Worm (Caenorhabditis elegans) whole organism, young adult: Measurements from ENCODE around the gene ppk-2.

ENCODE experiments used
- F57A8.1 ChIP-seq: fragments of 200-800 bp; sonication (Bioruptor generic); optimal IDR thresholded peaks from 2 replicates; lab custom pipeline; 2018; ENCODE audit warnings: mild to moderate bottlenecking, missing genetic modification characterization, moderate library complexity, missing compliant biosample characterization
- attf-5 ChIP-seq: fragments of 200-800 bp; sonication (Bioruptor generic); optimal IDR thresholded peaks from 2 replicates; lab custom pipeline; 2018; ENCODE audit warnings: mild to moderate bottlenecking, missing genetic modification characterization, missing compliant biosample characterization
- ceh-27 ChIP-seq: fragments of 200-800 bp; sonication (Bioruptor generic); optimal IDR thresholded peaks from 2 replicates; lab custom pipeline; 2018; ENCODE audit warnings: mild to moderate bottlenecking, missing genetic modification characterization, moderate library complexity, missing compliant biosample characterization
- him-1 ChIP-seq: sonication (generic microtip); optimal IDR thresholded peaks from 2 replicates; lab custom pipeline; 2016; ENCODE audit warnings: missing genotype, missing genetic modification reagents, missing genetic modification characterization, missing compliant biosample characterization
- madf-8 ChIP-seq: fragments of 200-800 bp; sonication (Bioruptor generic); conservative IDR thresholded peaks from 2 replicates; pipeline ENCODE4 v1.3.6; 2022; ENCODE audit warnings: missing genetic modification reagents, missing genetic modification characterization, missing compliant biosample characterization
- mxl-1 ChIP-seq: sonication (generic microtip); optimal IDR thresholded peaks from 2 replicates; lab custom pipeline; 2016; ENCODE audit warnings: missing genetic modification characterization, missing compliant biosample characterization
- pha-4 ChIP-seq: fragments of 150-350 bp; sonication (generic microtip); optimal IDR thresholded peaks from 2 replicates; lab custom pipeline; 2014; ENCODE audit warnings: missing biosample characterization, missing genetic modification reagents, missing genetic modification characterization
- somi-1 ChIP-seq: fragments of 200-800 bp; sonication (Bioruptor generic); optimal IDR thresholded peaks from 2 replicates; lab custom pipeline; 2018; ENCODE audit warnings: mild to moderate bottlenecking, missing genetic modification characterization, missing compliant biosample characterization
- tbp1 ChIP-seq: fragments of 200-800 bp; sonication (Bioruptor generic); optimal IDR thresholded peaks from 2 replicates; lab custom pipeline; 2018; ENCODE audit warnings: mild to moderate bottlenecking, missing genetic modification characterization, missing compliant biosample characterization
- unc-62 ChIP-seq: fragments of 150-350 bp; optimal IDR thresholded peaks from 2 replicates; lab custom pipeline; 2014; ENCODE audit warnings: missing biosample characterization, missing genetic modification reagents, missing genetic modification characterization
- xnd-1 ChIP-seq: sonication (generic microtip); optimal IDR thresholded peaks from 2 replicates; lab custom pipeline; 2016; ENCODE audit warnings: missing genotype, missing genetic modification reagents, missing genetic modification characterization, missing compliant biosample characterization

DNA sequence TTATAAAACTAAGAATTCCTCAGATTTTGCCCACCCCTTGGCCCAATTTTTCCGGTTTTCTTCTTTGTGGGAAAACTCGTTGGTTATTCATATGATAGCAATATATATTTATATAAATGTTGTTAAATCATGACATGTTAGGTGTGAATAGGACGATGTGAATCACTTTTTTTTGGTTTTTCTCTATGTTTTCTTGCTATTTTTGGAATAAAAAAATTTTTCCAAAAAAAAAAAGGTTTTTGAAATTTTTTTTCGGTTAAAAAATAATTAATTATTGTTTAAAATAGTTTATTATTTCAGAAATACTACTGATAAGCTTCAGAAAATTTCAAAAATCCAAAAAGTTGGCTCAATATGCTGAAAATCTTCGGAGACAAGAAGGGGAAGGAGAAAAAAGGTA, 9.7 kb upstream of the ppk-2 start, which contains the start of gene Y48G9A.9:
- TF ChIP-seq F57A8.1 (GFP tag; lab: Kevin White, UChicago), result no peak
- no peak for TF ChIP-seq mxl-1 (tag; lab: Kevin White, UChicago)
- no peak for TF ChIP-seq tbp1
- TF ChIP-seq madf-8 (GFP tag; lab: Robert Waterston, UW), result no peak
- no peak for TF ChIP-seq xnd-1
- TF ChIP-seq unc-62 (GFP tag; lab: Kevin White, UChicago), result no peak
- no peak for TF ChIP-seq attf-5
- no peak for TF ChIP-seq him-1 (tag; lab: Kevin White, UChicago)
- TF ChIP-seq somi-1 (GFP tag; lab: Kevin White, UChicago), result no peak
- no peak for TF ChIP-seq pha-4
- no peak for TF ChIP-seq ceh-27 (GFP tag; lab: Kevin White, UChicago)
